Worm (Caenorhabditis elegans) whole organism, late embryonic: ENCODE measurements around the gene srt-52.

Experiments
- ceh-9 ChIP-seq: sonication (generic microtip); optimal IDR thresholded peaks from 2 replicates; lab custom pipeline; 2016; ENCODE audit warnings: mild to moderate bottlenecking, missing genetic modification characterization, inconsistent platforms, missing compliant biosample characterization
- che-1 ChIP-seq: sonication (generic microtip); optimal IDR thresholded peaks from 2 replicates; lab custom pipeline; 2016; ENCODE audit warnings: mild to moderate bottlenecking, missing genetic modification characterization, missing compliant biosample characterization
- ets-4 ChIP-seq: sonication (generic microtip); optimal IDR thresholded peaks from 2 replicates; lab custom pipeline; 2016; ENCODE audit warnings: missing genetic modification characterization, missing compliant biosample characterization
- eyg-1 ChIP-seq: sonication (generic microtip); optimal IDR thresholded peaks from 2 replicates; lab custom pipeline; 2016; ENCODE audit warnings: missing genotype, missing genetic modification characterization, missing compliant biosample characterization
- nhr-11 ChIP-seq: fragments of 150-350 bp; optimal IDR thresholded peaks from 2 replicates; lab custom pipeline; 2014; ENCODE audit warnings: missing biosample characterization, missing genetic modification characterization
- npax-4 ChIP-seq: sonication (generic microtip); optimal IDR thresholded peaks from 2 replicates; lab custom pipeline; 2016; ENCODE audit warnings: missing genetic modification characterization, missing compliant biosample characterization
- odd-2 ChIP-seq: sonication (generic microtip); optimal IDR thresholded peaks from 2 replicates; lab custom pipeline; 2017; ENCODE audit warnings: antibody characterized with exemption, mild to moderate bottlenecking, missing genetic modification characterization, missing compliant biosample characterization
- pqm-1 ChIP-seq: sonication (generic microtip); optimal IDR thresholded peaks from 2 replicates; lab custom pipeline; 2016; ENCODE audit warnings: missing genetic modification characterization, missing compliant biosample characterization
- ztf-16 ChIP-seq: sonication (generic microtip); optimal IDR thresholded peaks from 2 replicates; lab custom pipeline; 2017; ENCODE audit warnings: missing genetic modification characterization, missing compliant biosample characterization

- no peak for TF ChIP-seq nhr-11
- no peak for TF ChIP-seq ztf-16
- TF ChIP-seq ceh-9 = no peak
- TF ChIP-seq odd-2 (tag; lab: Kevin White, UChicago) = no peak
- TF ChIP-seq npax-4 (tag; lab: Kevin White, UChicago) = no peak
- no peak for TF ChIP-seq ets-4 (tag; lab: Kevin White, UChicago)
- no peak for TF ChIP-seq eyg-1 (tag; lab: Kevin White, UChicago)
- TF ChIP-seq pqm-1 (tag; lab: Kevin White, UChicago) = no peak
- TF ChIP-seq che-1 (tag; lab: Kevin White, UChicago) = no peak
Observed at ce11 chrV:21848-22247, 34.0 kb downstream of the srt-52 start.
